Fruit fly (Drosophila melanogaster): ENCODE measurements around the gene IscU.

DNA sequence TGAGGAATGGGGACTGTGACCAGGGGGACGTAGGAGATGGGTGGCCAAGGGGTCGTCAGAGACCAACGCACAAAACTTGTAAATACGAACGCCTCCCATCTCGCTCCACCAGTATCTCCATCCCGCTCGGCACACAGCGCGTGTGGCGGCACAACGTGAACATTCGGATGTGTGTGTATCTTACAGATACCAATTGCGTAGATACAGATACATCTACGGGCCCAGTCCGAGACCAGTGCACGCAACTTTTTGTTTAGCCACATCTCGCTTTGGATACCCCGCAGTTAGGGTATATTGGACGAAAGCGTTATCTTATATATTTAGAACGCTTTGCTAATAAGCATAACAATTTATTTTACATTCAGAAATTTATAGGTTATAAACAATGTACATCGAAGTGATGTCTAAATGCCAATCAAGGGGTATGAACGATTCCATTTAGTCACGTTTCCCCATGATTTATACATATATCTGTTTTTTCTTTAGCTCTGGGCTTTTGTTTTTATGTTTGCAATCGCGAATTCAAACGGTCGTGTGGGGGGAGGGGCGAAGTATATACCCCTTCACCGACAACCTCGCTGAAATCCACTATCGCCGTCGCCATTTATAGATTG lies 12.5 kb downstream of the IscU start:
- TF ChIP-seq psq (optimal IDR thresholded peaks at IDR 0.05) (no peak), usp (GFP tag; optimal IDR thresholded peaks at IDR 0.05) (no peak)

Data from whole organism.